Worm (Caenorhabditis elegans): ENCODE data around the gene sec-31.

- TF ChIP-seq him-1 (tag; optimal IDR thresholded peaks at IDR 0.05) (no peak), dao-5 (tag; optimal IDR thresholded peaks at IDR 0.05) (no peak), W03F9.2 (tag; optimal IDR thresholded peaks at IDR 0.05) (no peak)
Measured at ce11 chrIV:11388684-11389083, 17.1 kb upstream of the sec-31 start.
